Worm (Caenorhabditis elegans) whole organism, late embryonic: ENCODE data around the gene nyn-3.

ENCODE experiments used
- C08G9.2 ChIP-seq: sonication (generic microtip); optimal IDR thresholded peaks from 2 replicates; lab custom pipeline; 2016; ENCODE audit warnings: mild to moderate bottlenecking, missing genetic modification characterization, moderate library complexity, missing compliant biosample characterization
- F13H6.1 ChIP-seq: sonication (generic microtip); optimal IDR thresholded peaks from 2 replicates; lab custom pipeline; 2016; ENCODE audit warnings: missing genetic modification characterization, missing compliant biosample characterization
- T23F11.4 ChIP-seq: fragments of 200-800 bp; sonication (Bioruptor generic); optimal IDR thresholded peaks from 2 replicates; lab custom pipeline; 2018; ENCODE audit warnings: mild to moderate bottlenecking, missing genetic modification characterization, missing compliant biosample characterization
- Y22D7AL.16 ChIP-seq: sonication (generic microtip); optimal IDR thresholded peaks from 2 replicates; lab custom pipeline; 2016; ENCODE audit warnings: missing genetic modification characterization, missing compliant biosample characterization
- ahr-1 ChIP-seq: sonication (generic microtip); optimal IDR thresholded peaks from 2 replicates; lab custom pipeline; 2016; ENCODE audit warnings: missing genetic modification characterization, missing compliant biosample characterization
- ama-1 ChIP-seq: fragments of 150-350 bp; optimal IDR thresholded peaks from 2 replicates; lab custom pipeline; 2014
- ceh-14 ChIP-seq: sonication (generic microtip); optimal IDR thresholded peaks from 2 replicates; lab custom pipeline; 2016; ENCODE audit warnings: missing genotype, missing genetic modification characterization, missing compliant biosample characterization
- ceh-19 ChIP-seq: fragments of 200-800 bp; sonication (Bioruptor generic); optimal IDR thresholded peaks from 2 replicates; lab custom pipeline; 2018; ENCODE audit warnings: mild to moderate bottlenecking, missing genetic modification characterization, missing compliant biosample characterization
- ceh-2 ChIP-seq: sonication (generic microtip); optimal IDR thresholded peaks from 2 replicates; lab custom pipeline; 2016; ENCODE audit warnings: missing genotype, missing genetic modification characterization, missing compliant biosample characterization
- ceh-31 ChIP-seq: sonication (generic microtip); optimal IDR thresholded peaks from 2 replicates; lab custom pipeline; 2016; ENCODE audit warnings: missing genetic modification characterization, missing compliant biosample characterization
- ceh-34 ChIP-seq: sonication (generic microtip); optimal IDR thresholded peaks from 2 replicates; lab custom pipeline; 2016; ENCODE audit warnings: mild to moderate bottlenecking, missing genetic modification characterization, missing compliant biosample characterization
- ceh-45 ChIP-seq: fragments of 200-800 bp; sonication (Bioruptor generic); IDR thresholded peaks from 2 replicates; pipeline ENCODE4 v1.3.6; 2022; ENCODE audit warnings: missing genetic modification reagents, missing genetic modification characterization, missing compliant biosample characterization
- ceh-48 ChIP-seq: sonication (generic microtip); optimal IDR thresholded peaks from 2 replicates; lab custom pipeline; 2016; ENCODE audit warnings: missing genetic modification characterization, inconsistent platforms, missing compliant biosample characterization
- ceh-6 ChIP-seq: fragments of 200-800 bp; sonication (Bioruptor generic); optimal IDR thresholded peaks from 2 replicates; lab custom pipeline; 2018; ENCODE audit warnings: mild to moderate bottlenecking, missing genetic modification characterization, missing compliant biosample characterization
- dve-1 ChIP-seq: sonication (generic microtip); optimal IDR thresholded peaks from 2 replicates; lab custom pipeline; 2017; ENCODE audit warnings: antibody characterized with exemption, mild to moderate bottlenecking, missing genetic modification characterization, missing compliant biosample characterization
- ets-4 ChIP-seq: sonication (generic microtip); optimal IDR thresholded peaks from 2 replicates; lab custom pipeline; 2016; ENCODE audit warnings: missing genetic modification characterization, missing compliant biosample characterization
- fax-1 ChIP-seq: sonication (generic microtip); optimal IDR thresholded peaks from 2 replicates; lab custom pipeline; 2016; ENCODE audit warnings: missing genotype, missing genetic modification characterization, missing compliant biosample characterization
- gmeb-2 ChIP-seq: sonication (generic microtip); optimal IDR thresholded peaks from 2 replicates; lab custom pipeline; 2016; ENCODE audit warnings: missing genetic modification characterization, inconsistent platforms, missing compliant biosample characterization
- hlh-13 ChIP-seq: fragments of 200-800 bp; sonication (Bioruptor generic); optimal IDR thresholded peaks from 2 replicates; lab custom pipeline; 2018; ENCODE audit warnings: mild to moderate bottlenecking, missing genetic modification characterization, missing compliant biosample characterization
- hlh-15 ChIP-seq: sonication (generic microtip); optimal IDR thresholded peaks from 2 replicates; lab custom pipeline; 2016; ENCODE audit warnings: missing genetic modification characterization, missing compliant biosample characterization
- hlh-30 ChIP-seq: sonication (generic microtip); optimal IDR thresholded peaks from 2 replicates; lab custom pipeline; 2017; ENCODE audit warnings: antibody characterized with exemption, missing genetic modification characterization, missing compliant biosample characterization; ENCODE audit not compliant: insufficient read depth
- lim-6 ChIP-seq: sonication (generic microtip); optimal IDR thresholded peaks from 2 replicates; lab custom pipeline; 2016; ENCODE audit warnings: missing genetic modification characterization, missing compliant biosample characterization
- lin-11 ChIP-seq: fragments of 200-800 bp; sonication (Bioruptor generic); optimal IDR thresholded peaks from 2 replicates; lab custom pipeline; 2018; ENCODE audit warnings: mild to moderate bottlenecking, missing genetic modification characterization, missing compliant biosample characterization
- mec-3 ChIP-seq: sonication (generic microtip); optimal IDR thresholded peaks from 2 replicates; lab custom pipeline; 2016; ENCODE audit warnings: borderline replicate concordance, missing genetic modification characterization, missing compliant biosample characterization
- nfya-1 ChIP-seq: sonication (generic microtip); optimal IDR thresholded peaks from 2 replicates; lab custom pipeline; 2017; ENCODE audit warnings: missing genetic modification characterization, mild to moderate bottlenecking, missing compliant biosample characterization, antibody characterized with exemption, moderate library complexity
- nhr-232 ChIP-seq: sonication (generic microtip); optimal IDR thresholded peaks from 2 replicates; lab custom pipeline; 2016; ENCODE audit warnings: missing genetic modification characterization, missing compliant biosample characterization
- odd-2 ChIP-seq: sonication (generic microtip); optimal IDR thresholded peaks from 2 replicates; lab custom pipeline; 2017; ENCODE audit warnings: antibody characterized with exemption, mild to moderate bottlenecking, missing genetic modification characterization, missing compliant biosample characterization
- pat-9 ChIP-seq: fragments of 200-800 bp; sonication (Bioruptor generic); optimal IDR thresholded peaks from 2 replicates; lab custom pipeline; 2018; ENCODE audit warnings: mild to moderate bottlenecking, missing genetic modification characterization, moderate library complexity, missing compliant biosample characterization
- pax-1 ChIP-seq: fragments of 150-350 bp; optimal IDR thresholded peaks from 2 replicates; lab custom pipeline; 2014; ENCODE audit warnings: missing biosample characterization, missing genetic modification characterization
- pha-2 ChIP-seq: sonication (generic microtip); optimal IDR thresholded peaks from 2 replicates; lab custom pipeline; 2017; ENCODE audit warnings: mild to moderate bottlenecking, missing genetic modification characterization, missing compliant biosample characterization
- pha-4 ChIP-seq: fragments of 150-350 bp; optimal IDR thresholded peaks from 2 replicates; lab custom pipeline; 2018; ENCODE audit warnings: missing biosample characterization, missing genetic modification reagents, missing genetic modification characterization
- pqm-1 ChIP-seq: sonication (generic microtip); optimal IDR thresholded peaks from 2 replicates; lab custom pipeline; 2016; ENCODE audit warnings: missing genetic modification characterization, missing compliant biosample characterization
- rnt-1 ChIP-seq: sonication (generic microtip); optimal IDR thresholded peaks from 2 replicates; lab custom pipeline; 2016; ENCODE audit warnings: missing genetic modification characterization, missing compliant biosample characterization
- sdc-2 ChIP-seq: sonication (generic microtip); optimal IDR thresholded peaks from 2 replicates; lab custom pipeline; 2016; ENCODE audit warnings: missing genotype, missing genetic modification characterization, missing compliant biosample characterization
- sox-2 ChIP-seq: fragments of 200-800 bp; sonication (Bioruptor generic); IDR thresholded peaks from 2 replicates; pipeline ENCODE4 v1.3.6; 2022; ENCODE audit warnings: missing genetic modification reagents, missing genetic modification characterization, missing compliant biosample characterization
- sox-4 ChIP-seq: sonication (generic microtip); optimal IDR thresholded peaks from 2 replicates; lab custom pipeline; 2017; ENCODE audit warnings: mild to moderate bottlenecking, missing genetic modification characterization, inconsistent platforms, missing compliant biosample characterization
- syd-9 ChIP-seq: sonication (generic microtip); optimal IDR thresholded peaks from 2 replicates; lab custom pipeline; 2016; ENCODE audit warnings: mild to moderate bottlenecking, missing genetic modification characterization, moderate library complexity, missing compliant biosample characterization
- tbx-2 ChIP-seq: sonication (generic microtip); optimal IDR thresholded peaks from 2 replicates; lab custom pipeline; 2016; ENCODE audit warnings: missing genetic modification characterization, missing compliant biosample characterization
- tbx-7 ChIP-seq: sonication (generic microtip); optimal IDR thresholded peaks from 2 replicates; lab custom pipeline; 2016; ENCODE audit warnings: missing genotype, missing genetic modification characterization, missing compliant biosample characterization
- unc-42 ChIP-seq: sonication (generic microtip); optimal IDR thresholded peaks from 2 replicates; lab custom pipeline; 2016; ENCODE audit warnings: missing genotype, missing genetic modification characterization, missing compliant biosample characterization
- unc-55 ChIP-seq: sonication (generic microtip); optimal IDR thresholded peaks from 2 replicates; lab custom pipeline; 2017; ENCODE audit warnings: missing biosample characterization, missing genetic modification reagents, missing genetic modification characterization
- zip-5 ChIP-seq: sonication (generic microtip); optimal IDR thresholded peaks from 2 replicates; lab custom pipeline; 2016; ENCODE audit warnings: missing genetic modification characterization, missing compliant biosample characterization

The nyn-3 gene

ce11 chrII:6283074-6283473 is 9.4 kb downstream of the nyn-3 start, which contains the start of gene F13H8.1:
Gene F13H8.1 (plus strand): TSS chrII:6283384.
- TF ChIP-seq hlh-15 (tag; lab: Kevin White, UChicago), result no peak
- no peak for TF ChIP-seq dve-1
- no peak for TF ChIP-seq fax-1 (tag; lab: Kevin White, UChicago)
- no peak for TF ChIP-seq lin-11 (tag; lab: Kevin White, UChicago)
- TF ChIP-seq hlh-13 (GFP tag; lab: Kevin White, UChicago), result no peak
- TF ChIP-seq nfya-1 (tag; lab: Kevin White, UChicago), result no peak
- TF ChIP-seq pha-2 (tag; lab: Kevin White, UChicago), result no peak
- TF ChIP-seq pqm-1 (tag; lab: Kevin White, UChicago), result no peak
- no peak for TF ChIP-seq ahr-1 (tag; lab: Kevin White, UChicago)
- no peak for TF ChIP-seq ceh-19 (GFP tag; lab: Kevin White, UChicago)
- TF ChIP-seq syd-9, result no peak
- TF ChIP-seq rnt-1, result no peak
- TF ChIP-seq gmeb-2 (tag; lab: Kevin White, UChicago), result no peak

- no peak for TF ChIP-seq ets-4
- no peak for TF ChIP-seq ama-1 (lab: Kevin White, UChicago)
- TF ChIP-seq nhr-232 (tag; lab: Kevin White, UChicago), result no peak
- no peak for TF ChIP-seq rnt-1
- TF ChIP-seq hlh-30 (tag; lab: Kevin White, UChicago), result no peak
- TF ChIP-seq Y22D7AL.16 (tag; lab: Kevin White, UChicago), result no peak
- no peak for TF ChIP-seq ceh-45
- no peak for TF ChIP-seq pat-9 (tag; lab: Kevin White, UChicago)
- TF ChIP-seq, all 69 proteins: peak for 0
Measured at ce11 chrII:6281903-6282302, 10.5 kb downstream of the nyn-3 start.

- no peak for TF ChIP-seq C08G9.2
Measured at ce11 chrII:6281002-6281401, 11.4 kb downstream of the nyn-3 start, which contains the start of gene scly-1. Gene scly-1 (minus strand): TSS chrII:6281102.

ce11 chrII:6273916-6274315 is 18.5 kb downstream of the nyn-3 start, which contains the start of gene bpl-1:
Gene bpl-1 (plus strand): TSS chrII:6274216.
- TF ChIP-seq nfya-1 (tag; lab: Kevin White, UChicago) (no peak), unc-42 (tag; lab: Kevin White, UChicago) (peak; percentile 25), pat-9 (tag; lab: Kevin White, UChicago) (no peak), ceh-6 (GFP tag; lab: Kevin White, UChicago) (no peak)
- TF ChIP-seq, all 69 proteins: peak for 1

- TF ChIP-seq ceh-48 (tag; lab: Kevin White, UChicago) (peak; percentile 18), C08G9.2 (peak; percentile 53), unc-42 (tag; lab: Kevin White, UChicago) (peak; percentile 79), lim-6 (tag; lab: Kevin White, UChicago) (no peak), mec-3 (tag; lab: Kevin White, UChicago) (no peak), gmeb-2 (tag; lab: Kevin White, UChicago) (no peak), sox-2 (GFP tag; lab: Robert Waterston, UW) (peak; percentile 7; the same call in 1 of the 2 replicates), tbx-2 (peak; percentile 73), ceh-31 (tag; lab: Kevin White, UChicago) (peak; percentile 82), ceh-14 (tag; lab: Kevin White, UChicago) (peak; percentile 57), odd-2 (no peak), T23F11.4 (no peak), pha-4 (tag; lab: Kevin White, UChicago) (no peak), ceh-34 (tag; lab: Kevin White, UChicago) (peak; percentile 51), ets-4 (no peak), nfya-1 (tag; lab: Kevin White, UChicago) (peak; percentile 80), lin-11 (tag; lab: Kevin White, UChicago) (no peak), F13H6.1 (tag; lab: Kevin White, UChicago) (peak; percentile 41), sox-4 (no peak), hlh-15 (tag; lab: Kevin White, UChicago) (no peak), pax-1 (tag; lab: Kevin White, UChicago) (peak; percentile 16), sdc-2 (tag; lab: Kevin White, UChicago) (no peak), rnt-1 (peak; percentile 31), unc-55 (GFP tag; lab: Kevin White, UChicago) (peak; percentile 19), zip-5 (tag; lab: Kevin White, UChicago) (peak; percentile 24), tbx-7 (tag; lab: Kevin White, UChicago) (peak; percentile 22), fax-1 (tag; lab: Kevin White, UChicago) (peak; percentile 32), ceh-2 (tag; lab: Kevin White, UChicago) (peak; percentile 40), hlh-30 (tag; lab: Kevin White, UChicago) (no peak)
Measured at ce11 chrII:6269805-6270414, 22.5 kb downstream of the nyn-3 start, which contains the start of gene F13H8.2. Gene F13H8.2 (plus strand): TSS chrII:6270364.
